Worm (Caenorhabditis elegans): ENCODE measurements around the gene mrps-18B.

mrps-18B gene

DNA sequence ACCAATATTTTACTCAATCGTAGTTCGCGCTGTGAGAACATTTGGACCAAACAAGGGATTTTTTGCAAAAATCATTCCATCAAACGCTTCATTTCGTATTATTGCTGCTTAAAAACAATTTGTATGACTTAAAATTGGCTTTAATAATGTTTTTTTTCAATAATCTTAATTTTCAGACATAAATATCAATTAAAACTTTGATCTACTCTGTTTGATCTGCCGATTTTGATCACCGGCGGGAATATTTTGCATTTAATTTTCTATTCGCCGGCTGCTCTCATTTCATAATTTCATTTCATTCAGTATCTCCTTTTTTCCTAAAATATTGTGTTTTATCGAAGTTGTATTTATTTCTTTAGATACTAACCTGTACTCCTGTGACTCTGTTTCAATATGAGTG is 49.7 kb downstream of the mrps-18B start, which contains the start of gene puf-5:
TSS of gene puf-5 (plus strand) at position 358 of the 400 bp plus-strand sequence.
- TF ChIP-seq lin-13 (tag; optimal IDR thresholded peaks at IDR 0.05), result no peak
- TF ChIP-seq nhr-28 (tag; optimal IDR thresholded peaks at IDR 0.05), result no peak
- no peak for TF ChIP-seq sptf-1 (tag; optimal IDR thresholded peaks at IDR 0.05)
- TF ChIP-seq elt-3 (tag; optimal IDR thresholded peaks at IDR 0.05), result no peak
- no peak for TF ChIP-seq drap-1 (GFP tag; optimal IDR thresholded peaks at IDR 0.05)
- TF ChIP-seq mab-5 (tag; optimal IDR thresholded peaks at IDR 0.05), result no peak
- no peak for TF ChIP-seq zip-8 (tag; optimal IDR thresholded peaks at IDR 0.05)
- no peak for TF ChIP-seq hlh-1 (tag; optimal IDR thresholded peaks at IDR 0.05)
- no peak for TF ChIP-seq nhr-237 (tag; optimal IDR thresholded peaks at IDR 0.05)
- TF ChIP-seq ceh-43 (GFP tag; optimal IDR thresholded peaks at IDR 0.05), result no peak
- TF ChIP-seq cnd-1 (tag; optimal IDR thresholded peaks at IDR 0.05), result no peak
- no peak for TF ChIP-seq ceh-39 (tag; optimal IDR thresholded peaks at IDR 0.05)
- no peak for TF ChIP-seq flh-1 (GFP tag; optimal IDR thresholded peaks at IDR 0.05)
- no peak for TF ChIP-seq mls-2 (tag; optimal IDR thresholded peaks at IDR 0.05)
- no peak for TF ChIP-seq bed-3 (GFP tag; optimal IDR thresholded peaks at IDR 0.05)
- no peak for TF ChIP-seq tbx-8 (GFP tag; optimal IDR thresholded peaks at IDR 0.05)
